Fruit fly (Drosophila melanogaster): ENCODE results near the gene CG16959.

DNA sequence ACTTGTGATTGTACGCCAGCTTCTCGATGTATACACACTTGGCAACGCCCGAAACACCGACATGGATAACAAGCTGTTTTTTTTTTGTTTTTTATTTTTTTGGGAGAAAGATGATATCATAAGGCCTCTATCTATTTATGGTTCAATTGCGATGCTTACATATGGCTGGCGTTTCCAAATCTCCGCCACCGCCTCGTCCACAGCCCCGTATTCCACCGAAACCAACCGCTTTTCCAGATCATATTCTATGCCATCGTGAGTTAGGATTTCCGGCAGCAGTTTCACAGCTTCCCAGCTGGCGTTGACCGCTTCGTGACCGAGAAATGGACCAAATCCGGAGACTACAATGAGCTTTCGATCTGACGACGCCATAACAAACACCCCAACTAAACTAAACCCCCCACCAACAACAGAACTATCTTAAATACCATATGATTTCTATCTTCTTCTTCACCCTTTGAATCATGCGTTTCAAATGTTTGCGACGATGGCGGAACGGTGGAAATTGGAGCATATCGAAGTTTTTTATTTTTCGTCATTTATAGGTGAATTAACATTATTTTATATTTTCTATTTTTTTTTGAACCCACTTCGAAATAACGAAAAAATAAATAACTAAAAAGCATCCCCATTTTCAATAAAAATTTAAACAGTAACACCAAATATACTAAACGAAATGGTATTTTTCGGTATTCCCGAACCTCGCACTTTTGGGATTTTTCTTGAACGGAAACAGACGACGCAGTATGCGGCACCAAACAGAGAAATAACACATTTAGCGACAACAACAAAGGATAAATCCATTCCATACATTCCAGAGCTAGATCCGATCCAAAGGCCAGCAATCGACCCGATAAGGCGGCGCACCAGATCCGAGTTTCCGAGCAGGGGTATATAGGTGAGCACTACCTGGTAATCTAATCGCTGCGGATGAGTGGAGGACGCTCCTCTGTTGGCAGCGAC is 18.8 kb upstream of the CG16959 start, which contains the start of the genes CG32147 and Pex3:
- TF ChIP-seq Hr96 (GFP tag; optimal IDR thresholded peaks at IDR 0.05) (no peak), CG14711 (tag; optimal IDR thresholded peaks at IDR 0.05) (no peak), CG33017 (tag; optimal IDR thresholded peaks at IDR 0.05) (no peak), Crg-1 (GFP tag; optimal IDR thresholded peaks at IDR 0.05) (no peak), CG7045 (GFP tag; optimal IDR thresholded peaks at IDR 0.05) (no peak), CG5204 (GFP tag; optimal IDR thresholded peaks at IDR 0.05) (no peak), CG7101 (tag; optimal IDR thresholded peaks at IDR 0.05) (no peak)

Measured in whole organism, adult.